Worm (Caenorhabditis elegans) whole organism, mixed stage, embryonic: Measurements from ENCODE around the gene srd-21.

Experiments used
- M03D4.4 ChIP-seq: sonication (generic microtip); optimal IDR thresholded peaks from 2 replicates; lab custom pipeline; 2017; ENCODE audit warnings: mild to moderate bottlenecking, missing genetic modification characterization, missing compliant biosample characterization
- bed-3 ChIP-seq: fragments of 200-800 bp; sonication (Bioruptor generic); optimal IDR thresholded peaks from 3 replicates; lab custom pipeline; 2018; ENCODE audit warnings: mild to moderate bottlenecking, missing genetic modification characterization, moderate library complexity, missing compliant biosample characterization
- blmp-1 ChIP-seq: fragments of 150-350 bp; optimal IDR thresholded peaks from 2 replicates; lab custom pipeline; 2014; ENCODE audit warnings: missing biosample characterization, missing genetic modification characterization
- ceh-39 ChIP-seq: fragments of 150-350 bp; optimal IDR thresholded peaks from 2 replicates; lab custom pipeline; 2014; ENCODE audit warnings: missing biosample characterization, missing genetic modification characterization
- ceh-43 ChIP-seq: fragments of 200-800 bp; sonication (Bioruptor generic); optimal IDR thresholded peaks from 2 replicates; lab custom pipeline; 2018; ENCODE audit warnings: mild to moderate bottlenecking, missing genetic modification characterization, moderate library complexity, missing compliant biosample characterization
- ceh-83 ChIP-seq: fragments of 200-800 bp; sonication (Bioruptor generic); optimal IDR thresholded peaks from 2 replicates; lab custom pipeline; 2018; ENCODE audit warnings: mild to moderate bottlenecking, missing genetic modification characterization, missing compliant biosample characterization
- ces-1 ChIP-seq: fragments of 150-350 bp; optimal IDR thresholded peaks from 2 replicates; lab custom pipeline; 2014; ENCODE audit warnings: missing biosample characterization, missing genetic modification reagents, missing genetic modification characterization
- elt-1 ChIP-seq: sonication (generic microtip); optimal IDR thresholded peaks from 2 replicates; lab custom pipeline; 2017; ENCODE audit warnings: missing genetic modification characterization, mild to moderate bottlenecking, missing compliant biosample characterization, antibody characterized with exemption, moderate library complexity, borderline replicate concordance; ENCODE audit not compliant: insufficient read depth
- elt-3 ChIP-seq: fragments of 150-350 bp; optimal IDR thresholded peaks from 2 replicates; lab custom pipeline; 2014; ENCODE audit warnings: missing biosample characterization, missing genetic modification characterization
- flh-1 ChIP-seq: fragments of 200-800 bp; sonication (Bioruptor generic); optimal IDR thresholded peaks from 2 replicates; lab custom pipeline; 2018; ENCODE audit warnings: mild to moderate bottlenecking, missing genetic modification characterization, moderate library complexity, missing compliant biosample characterization
- ham-2 ChIP-seq: fragments of 200-800 bp; sonication (Bioruptor generic); optimal IDR thresholded peaks from 2 replicates; lab custom pipeline; 2018; ENCODE audit warnings: mild to moderate bottlenecking, missing genetic modification characterization, missing compliant biosample characterization
- hlh-1 ChIP-seq: fragments of 150-350 bp; optimal IDR thresholded peaks from 2 replicates; lab custom pipeline; 2014; ENCODE audit warnings: missing biosample characterization, missing genetic modification reagents, missing genetic modification characterization
- lin-13 ChIP-seq: fragments of 150-350 bp; optimal IDR thresholded peaks from 2 replicates; lab custom pipeline; 2014; ENCODE audit warnings: missing biosample characterization, missing genetic modification characterization
- lin-32 ChIP-seq: fragments of 200-800 bp; sonication (Bioruptor generic); optimal IDR thresholded peaks from 2 replicates; lab custom pipeline; 2018; ENCODE audit warnings: mild to moderate bottlenecking, missing genetic modification characterization, missing compliant biosample characterization
- lsy-2 ChIP-seq: fragments of 150-350 bp; optimal IDR thresholded peaks from 2 replicates; lab custom pipeline; 2014; ENCODE audit warnings: missing biosample characterization, missing genetic modification characterization
- mab-5 ChIP-seq: fragments of 150-350 bp; optimal IDR thresholded peaks from 2 replicates; lab custom pipeline; 2014; ENCODE audit warnings: missing biosample characterization, missing genetic modification characterization
- mep-1 ChIP-seq: fragments of 150-350 bp; optimal IDR thresholded peaks from 2 replicates; lab custom pipeline; 2017; ENCODE audit warnings: missing biosample characterization, missing genetic modification reagents, missing genetic modification characterization, inconsistent platforms
- mls-2 ChIP-seq: sonication (generic microtip); optimal IDR thresholded peaks from 2 replicates; lab custom pipeline; 2016; ENCODE audit warnings: mild to moderate bottlenecking, missing genetic modification characterization, moderate library complexity, missing compliant biosample characterization
- nhr-12 ChIP-seq: fragments of 150-350 bp; optimal IDR thresholded peaks from 2 replicates; lab custom pipeline; 2014; ENCODE audit warnings: missing biosample characterization, missing genetic modification characterization
- nhr-2 ChIP-seq: fragments of 150-350 bp; optimal IDR thresholded peaks from 2 replicates; lab custom pipeline; 2014; ENCODE audit warnings: missing biosample characterization, missing genetic modification characterization
- nhr-237 ChIP-seq: fragments of 150-350 bp; optimal IDR thresholded peaks from 2 replicates; lab custom pipeline; 2014; ENCODE audit warnings: missing biosample characterization, missing genetic modification characterization
- nhr-28 ChIP-seq: fragments of 150-350 bp; optimal IDR thresholded peaks from 2 replicates; lab custom pipeline; 2014; ENCODE audit warnings: missing biosample characterization, missing genetic modification characterization
- pha-4 ChIP-seq: fragments of 150-350 bp; optimal IDR thresholded peaks from 2 replicates; lab custom pipeline; 2018; ENCODE audit warnings: missing biosample characterization, missing genetic modification reagents, missing genetic modification characterization
- snpc-4 ChIP-seq: fragments of 150-350 bp; optimal IDR thresholded peaks from 2 replicates; lab custom pipeline; 2014; ENCODE audit warnings: missing biosample characterization, missing genetic modification characterization
- sptf-1 ChIP-seq: sonication (generic microtip); optimal IDR thresholded peaks from 2 replicates; lab custom pipeline; 2017; ENCODE audit warnings: mild to moderate bottlenecking, missing genetic modification characterization, moderate library complexity, missing compliant biosample characterization
- unc-120 ChIP-seq: sonication (generic microtip); optimal IDR thresholded peaks from 2 replicates; lab custom pipeline; 2017; ENCODE audit warnings: missing genetic modification characterization, missing compliant biosample characterization; ENCODE audit not compliant: poor library complexity, severe bottlenecking
- unc-39 ChIP-seq: fragments of 150-350 bp; optimal IDR thresholded peaks from 2 replicates; lab custom pipeline; 2014; ENCODE audit warnings: missing biosample characterization, missing genetic modification characterization
- zip-8 ChIP-seq: fragments of 150-350 bp; optimal IDR thresholded peaks from 2 replicates; lab custom pipeline; 2014; ENCODE audit warnings: missing biosample characterization, missing genetic modification characterization
- ztf-11 ChIP-seq: fragments of 150-350 bp; optimal IDR thresholded peaks from 2 replicates; lab custom pipeline; 2014; ENCODE audit warnings: missing biosample characterization, missing genetic modification characterization

srd-21 gene

DNA sequence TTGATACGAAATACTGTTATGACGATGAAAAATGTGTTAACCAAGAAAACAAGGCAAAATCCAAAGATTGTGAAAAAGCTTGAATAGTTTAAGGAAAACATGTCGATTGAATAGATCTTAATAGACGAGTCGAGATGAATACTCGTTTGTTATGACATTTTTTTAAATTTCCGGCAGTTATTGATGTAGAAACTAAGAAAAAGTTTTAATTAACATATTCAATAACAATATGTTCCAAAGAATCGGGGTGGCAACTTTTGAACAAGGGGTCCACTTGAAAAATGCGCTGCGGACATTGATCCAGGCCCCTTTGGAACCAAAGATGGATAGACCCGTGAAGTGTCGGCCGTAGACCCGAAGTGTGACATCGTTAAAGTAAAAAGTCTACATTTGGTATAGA is 41.5 kb downstream of the srd-21 start, which contains the start of gene str-61:
Gene str-61 (minus strand): TSS at position 101 of the 400 bp plus-strand sequence.
- TF ChIP-seq zip-8 (tag; lab: Kevin White, UChicago) (no peak), unc-39 (tag; lab: Kevin White, UChicago) (no peak), lsy-2 (tag; lab: Kevin White, UChicago) (no peak), unc-120 (tag; lab: Kevin White, UChicago) (no peak), sptf-1 (no peak), mab-5 (no peak), mep-1 (no peak)

DNA sequence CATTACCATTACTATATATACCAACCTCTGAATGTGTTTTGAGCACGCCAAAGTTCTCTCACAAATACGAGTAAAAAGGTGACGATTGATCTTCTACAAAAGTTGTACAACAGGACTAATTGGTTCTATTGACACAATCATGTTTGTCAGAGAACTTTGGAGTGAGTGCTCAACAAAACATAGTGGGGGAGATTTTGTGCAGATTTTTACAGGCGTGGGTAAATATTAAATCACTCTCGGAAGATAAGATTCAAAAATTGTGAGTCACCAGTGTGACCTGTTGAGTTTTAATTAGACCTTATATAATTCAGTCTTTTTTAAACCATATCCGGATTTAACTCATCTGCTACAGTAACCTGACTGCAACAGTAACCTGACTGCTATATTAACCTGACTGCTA is 42.5 kb downstream of the srd-21 start, which contains the start of gene F14F8.8:
Gene F14F8.8 (minus strand): TSS at position 101 of the 400 bp plus-strand sequence.
- no peak for TF ChIP-seq lin-13 (tag; lab: Kevin White, UChicago)
- TF ChIP-seq ceh-43 (GFP tag; lab: Kevin White, UChicago), result no peak
- TF ChIP-seq M03D4.4, result no peak
- no peak for TF ChIP-seq nhr-12 (tag; lab: Kevin White, UChicago)
- no peak for TF ChIP-seq elt-3 (tag; lab: Kevin White, UChicago)
- TF ChIP-seq lsy-2 (tag; lab: Kevin White, UChicago), result no peak
- no peak for TF ChIP-seq pha-4
- no peak for TF ChIP-seq sptf-1
- no peak for TF ChIP-seq hlh-1 (tag; lab: Kevin White, UChicago)
- TF ChIP-seq zip-8 (tag; lab: Kevin White, UChicago), result no peak
- TF ChIP-seq elt-1 (tag; lab: Kevin White, UChicago), result no peak
- no peak for TF ChIP-seq blmp-1 (tag; lab: Kevin White, UChicago)
- TF ChIP-seq, all 35 proteins: peak for 0

ce11 chrV:16674399-16674798 is 44.7 kb downstream of the srd-21 start:
- TF ChIP-seq pha-4 (no peak), nhr-2 (tag; lab: Kevin White, UChicago) (no peak), mep-1 (no peak), flh-1 (GFP tag; lab: Kevin White, UChicago) (no peak), mls-2 (tag; lab: Kevin White, UChicago) (no peak), ceh-83 (GFP tag; lab: Kevin White, UChicago) (no peak), hlh-1 (tag; lab: Kevin White, UChicago) (no peak), nhr-12 (tag; lab: Kevin White, UChicago) (no peak)

- no peak for TF ChIP-seq hlh-1 (tag; lab: Kevin White, UChicago)
- no peak for TF ChIP-seq M03D4.4
- TF ChIP-seq ham-2, result no peak
- TF ChIP-seq blmp-1 (tag; lab: Kevin White, UChicago), result no peak
- no peak for TF ChIP-seq zip-8 (tag; lab: Kevin White, UChicago)
- no peak for TF ChIP-seq lsy-2 (tag; lab: Kevin White, UChicago)
Measured at ce11 chrV:16675553-16675952, 45.9 kb downstream of the srd-21 start, which contains the start of gene srz-1. srz-1 (plus strand) TSS chrV:16675853.

DNA sequence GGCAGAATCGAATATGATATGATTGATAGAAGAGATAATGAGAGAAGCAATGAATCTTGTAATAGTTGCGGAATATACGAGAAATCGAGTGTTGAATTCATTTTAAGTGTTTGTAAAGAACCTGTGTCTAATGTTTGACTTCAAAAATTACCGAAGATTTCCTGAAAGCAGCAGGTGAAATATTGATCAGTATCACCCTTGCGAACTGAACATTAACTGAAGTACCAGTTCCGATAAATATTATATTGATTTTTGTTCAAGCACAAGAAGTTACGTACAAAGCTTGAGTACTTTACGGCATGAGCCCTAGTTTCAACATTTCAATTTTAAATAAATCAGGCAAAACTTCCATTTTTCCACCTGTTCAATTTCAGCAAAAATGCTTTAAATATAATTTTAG is 49.5 kb downstream of the srd-21 start, which contains the start of gene srz-103:
Gene srz-103 (minus strand): TSS at position 101 of the 400 bp plus-strand sequence.
- no peak for TF ChIP-seq zip-8 (tag; lab: Kevin White, UChicago)
- TF ChIP-seq ceh-43 (GFP tag; lab: Kevin White, UChicago), result no peak

DNA sequence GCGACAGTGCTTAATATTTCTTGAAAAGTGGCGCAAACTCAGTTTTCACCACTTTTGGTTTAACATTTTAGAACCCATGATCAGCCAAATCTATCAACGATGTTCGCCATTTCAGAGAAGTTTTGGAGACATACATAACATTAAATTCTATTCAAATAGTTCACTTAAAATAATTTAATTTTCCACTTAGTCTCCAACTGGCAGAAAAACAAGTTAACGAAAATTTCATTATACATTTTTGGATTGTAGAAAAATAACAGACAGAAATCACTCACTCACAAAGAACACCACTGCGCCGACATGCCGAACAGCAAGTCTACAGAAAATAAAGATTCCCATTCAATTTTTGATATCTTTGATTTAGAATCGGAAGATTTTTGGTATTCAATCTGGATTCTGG is 50.3 kb downstream of the srd-21 start, which contains the start of gene srw-44:
Gene srw-44 (plus strand): TSS at position 301 of the 400 bp plus-strand sequence.
- TF ChIP-seq nhr-28 (no peak), ces-1 (no peak), hlh-1 (tag; lab: Kevin White, UChicago) (no peak), pha-4 (no peak), mep-1 (no peak), bed-3 (GFP tag; lab: Kevin White, UChicago) (no peak), unc-39 (tag; lab: Kevin White, UChicago) (no peak), snpc-4 (no peak), nhr-12 (tag; lab: Kevin White, UChicago) (no peak), ham-2 (no peak), zip-8 (tag; lab: Kevin White, UChicago) (no peak), lin-13 (tag; lab: Kevin White, UChicago) (no peak), ztf-11 (tag; lab: Kevin White, UChicago) (no peak), lsy-2 (tag; lab: Kevin White, UChicago) (no peak), ceh-43 (GFP tag; lab: Kevin White, UChicago) (no peak), ceh-39 (tag; lab: Kevin White, UChicago) (no peak), nhr-237 (tag; lab: Kevin White, UChicago) (no peak), lin-32 (GFP tag; lab: Kevin White, UChicago) (no peak)
